Fruit fly (Drosophila melanogaster) whole organism: Measurements from ENCODE around the gene CG7406.

Experiments used
- EcR ChIP-seq, 2 experiments: fragments of >200 bp; optimal IDR thresholded peaks; 2 replicates each; lab custom pipeline; 2017; ENCODE audit warnings: missing biosample characterization in 2 of 2, missing genetic modification characterization in 2 of 2, missing genetic modification reagents in 2 of 2
- pan ChIP-seq: fragments of >200 bp; optimal IDR thresholded peaks from 2 replicates; lab custom pipeline; 2017
- psq ChIP-seq: fragments of >200 bp; optimal IDR thresholded peaks from 2 replicates; lab custom pipeline; 2017
- usp ChIP-seq: fragments of >200 bp; optimal IDR thresholded peaks from 2 replicates; lab custom pipeline; 2017; ENCODE audit warnings: missing biosample characterization, missing genetic modification characterization, mixed read lengths

dm6 chrX:19068873-19069272 lies 8.6 kb upstream of the CG7406 start, which contains the start of gene CG34330:
- no peak for TF ChIP-seq psq (lab: Kevin White, UChicago)
- no peak for TF ChIP-seq EcR (GFP tag; optimal IDR thresholded peaks at IDR 0.05; lab: Kevin White, UChicago)
- no peak for TF ChIP-seq usp
- no peak for TF ChIP-seq pan (lab: Kevin White, UChicago)
